Worm (Caenorhabditis elegans): Measurements from ENCODE around the gene fbxa-7.
"Not testable (repeated sequence)": the region's sequence is repeated elsewhere in the genome, so short reads cannot be mapped to it uniquely, and the experiment has no call there.

Gene fbxa-7

ce11 chrIII:2251348-2251747 is at the start of gene fbxa-7:
fbxa-7 (minus strand) TSS chrIII:2251448.
- TF ChIP-seq unc-62 (GFP tag; optimal IDR thresholded peaks at IDR 0.05), result no peak

- TF ChIP-seq unc-62 (GFP tag; optimal IDR thresholded peaks at IDR 0.05), result no peak
Measured at ce11 chrIII:2294736-2295135, 43.5 kb upstream of the fbxa-7 start.

ce11 chrIII:2291139-2291538 is 39.9 kb upstream of the fbxa-7 start, which contains the start of gene fbxa-219:
fbxa-219 (plus strand) TSS chrIII:2291415.
- no peak for TF ChIP-seq unc-62 (GFP tag; optimal IDR thresholded peaks at IDR 0.05)

ce11 chrIII:2288261-2288660 is 37.0 kb upstream of the fbxa-7 start:
- no peak for TF ChIP-seq unc-62 (GFP tag; optimal IDR thresholded peaks at IDR 0.05)

ce11 chrIII:2283341-2283847 is 32.1 kb upstream of the fbxa-7 start:
- TF ChIP-seq unc-62 (GFP tag; optimal IDR thresholded peaks at IDR 0.05), result no peak

- TF ChIP-seq unc-62 (GFP tag; optimal IDR thresholded peaks at IDR 0.05), result no peak
Measured at ce11 chrIII:2281975-2282957, 31.0 kb upstream of the fbxa-7 start, which contains the start of gene Y54F10BM.3. Y54F10BM.3 (plus strand) TSS chrIII:2282025.

ce11 chrIII:2280569-2280968 is 29.3 kb upstream of the fbxa-7 start, which contains the start of gene Y54F10BM.22:
Y54F10BM.22 (plus strand) TSS chrIII:2280899.
- TF ChIP-seq unc-62 (GFP tag; optimal IDR thresholded peaks at IDR 0.05), result no peak

- no peak for TF ChIP-seq unc-62 (GFP tag; optimal IDR thresholded peaks at IDR 0.05)
Measured at ce11 chrIII:2279457-2279856, 28.2 kb upstream of the fbxa-7 start, which contains the start of gene Y54F10BM.23. Y54F10BM.23 (minus strand) TSS chrIII:2279557.

- TF ChIP-seq unc-62 (GFP tag; optimal IDR thresholded peaks at IDR 0.05), result no peak
Measured at ce11 chrIII:2276842-2277241, 25.6 kb upstream of the fbxa-7 start, which contains the start of gene Y54F10BM.21. Y54F10BM.21 (plus strand) TSS chrIII:2277142.

- no peak for TF ChIP-seq unc-62 (GFP tag; optimal IDR thresholded peaks at IDR 0.05)
Measured at ce11 chrIII:2272732-2273131, 21.5 kb upstream of the fbxa-7 start, which contains the start of gene fbxa-39. fbxa-39 (plus strand) TSS chrIII:2273032.

ce11 chrIII:2272075-2272474 is 20.8 kb upstream of the fbxa-7 start, which contains the start of gene fbxa-48:
fbxa-48 (minus strand) TSS chrIII:2272175.
- no peak for TF ChIP-seq unc-62 (GFP tag; optimal IDR thresholded peaks at IDR 0.05)

- TF ChIP-seq unc-62 (GFP tag; optimal IDR thresholded peaks at IDR 0.05), result no peak
Measured at ce11 chrIII:2265986-2266701, 14.9 kb upstream of the fbxa-7 start, which contains the start of gene fbxa-9. fbxa-9 (plus strand) TSS chrIII:2266651.

ce11 chrIII:2262942-2263341 is 11.7 kb upstream of the fbxa-7 start, which contains the start of gene Y54F10BM.6:
Y54F10BM.6 (plus strand) TSS chrIII:2263242.
- no peak for TF ChIP-seq unc-62 (GFP tag; optimal IDR thresholded peaks at IDR 0.05)

- TF ChIP-seq unc-62 (GFP tag; optimal IDR thresholded peaks at IDR 0.05), result not testable (repeated sequence)
Measured at ce11 chrIII:2261353-2261752, 10.1 kb upstream of the fbxa-7 start, which contains the start of gene fbxa-42. fbxa-42 (minus strand) TSS chrIII:2261453.

- TF ChIP-seq unc-62 (GFP tag; optimal IDR thresholded peaks at IDR 0.05), result no peak
Measured at ce11 chrIII:2259329-2259728, 8.1 kb upstream of the fbxa-7 start.

- TF ChIP-seq unc-62 (GFP tag; optimal IDR thresholded peaks at IDR 0.05), result no peak
Measured at ce11 chrIII:2258863-2259262, 7.6 kb upstream of the fbxa-7 start, which contains the start of gene fbxa-43. fbxa-43 (minus strand) TSS chrIII:2258963.
